Worm (Caenorhabditis elegans) whole organism, L4 larva: ENCODE data around the gene cyp-32B1.

Source experiments
- dmd-9 ChIP-seq: fragments of 200-800 bp; sonication (Bioruptor generic); IDR thresholded peaks from 2 replicates; pipeline ENCODE4 v1.3.6; 2022; ENCODE audit warnings: missing genetic modification reagents, missing genetic modification characterization, missing compliant biosample characterization
- dpl-1 ChIP-seq: fragments of 150-350 bp; optimal IDR thresholded peaks from 2 replicates; lab custom pipeline; 2014; ENCODE audit warnings: missing biosample characterization, missing genetic modification reagents, missing genetic modification characterization
- egl-27 ChIP-seq: sonication (generic microtip); optimal IDR thresholded peaks from 3 replicates; lab custom pipeline; 2017; ENCODE audit warnings: missing biosample characterization, missing genetic modification reagents, missing genetic modification characterization
- lir-3 ChIP-seq: sonication (generic microtip); optimal IDR thresholded peaks from 2 replicates; lab custom pipeline; 2016; ENCODE audit warnings: mild to moderate bottlenecking, missing genetic modification characterization, missing compliant biosample characterization
- mdl-1 ChIP-seq, 2 experiments: fragments of 150-350 bp in 1 of 2; sonication (generic microtip) in 1 of 2; optimal IDR thresholded peaks; 2 replicates each; lab custom pipeline; 2014 to 2017; ENCODE audit warnings: missing biosample characterization in 2 of 2, missing genetic modification characterization in 2 of 2
- nhr-76 ChIP-seq: fragments of 150-350 bp; optimal IDR thresholded peaks from 2 replicates; lab custom pipeline; 2014; ENCODE audit warnings: missing biosample characterization, missing genetic modification characterization
- unc-130 ChIP-seq: sonication (generic microtip); optimal IDR thresholded peaks from 2 replicates; lab custom pipeline; 2016; ENCODE audit warnings: missing genetic modification reagents, missing genetic modification characterization, missing compliant biosample characterization

DNA sequence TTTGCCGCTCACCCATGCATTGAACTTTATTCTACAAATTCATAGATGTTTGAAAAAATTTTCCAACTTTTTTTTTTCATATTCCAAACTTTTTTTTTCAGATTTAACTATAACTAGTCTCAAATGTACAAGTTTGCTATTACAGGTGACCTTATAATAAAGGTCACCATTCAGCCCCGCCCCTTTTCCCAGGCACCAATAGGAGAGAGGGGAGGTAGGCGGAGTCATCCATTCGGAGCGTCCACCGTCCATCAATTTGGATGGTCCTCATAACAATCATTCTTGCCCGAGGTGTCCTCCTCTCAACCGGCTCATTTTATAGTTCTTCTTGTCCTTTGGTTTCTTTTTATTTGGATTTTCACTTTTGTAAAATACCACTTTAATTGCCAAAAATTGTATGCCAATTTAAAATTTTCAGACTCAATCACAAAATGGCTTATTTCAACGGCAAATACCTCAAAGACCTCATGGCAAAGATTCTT lies 13.3 kb downstream of the cyp-32B1 start, which contains the start of gene Y5H2B.3:
- TF ChIP-seq egl-27 (no peak), mdl-1 (tag; optimal IDR thresholded peaks at IDR 0.05; lab: Kevin White, UChicago) (no peak), dmd-9 (no peak), unc-130 (GFP tag; lab: Kevin White, UChicago) (no peak), nhr-76 (tag; lab: Kevin White, UChicago) (no peak), dpl-1 (GFP tag; lab: Kevin White, UChicago) (no peak), lir-3 (no peak)
